Fruit fly (Drosophila melanogaster) whole organism, pupa: ENCODE measurements around the gene dls.

Experiments used
- CG10348 ChIP-seq: fragments of 200-800 bp; sonication (Bioruptor generic); IDR thresholded peaks from 2 replicates; pipeline ENCODE4 v1.3.6; 2022; ENCODE audit warnings: missing biosample characterization, missing genetic modification characterization
- CG12605 ChIP-seq: fragments of 200-800 bp; sonication (Bioruptor generic); IDR thresholded peaks from 2 replicates; pipeline ENCODE4 v1.3.6; 2022; ENCODE audit warnings: missing biosample characterization, missing genetic modification characterization
- CG13204 ChIP-seq: fragments of 200-800 bp; sonication (Bioruptor generic); optimal IDR thresholded peaks from 2 replicates; lab custom pipeline; 2018; ENCODE audit warnings: missing biosample characterization, mild to moderate bottlenecking, missing genetic modification characterization, moderate library complexity
- CG14655 ChIP-seq: fragments of 200-800 bp; sonication (Bioruptor generic); optimal IDR thresholded peaks from 3 replicates; lab custom pipeline; 2017; ENCODE audit warnings: mild to moderate bottlenecking, missing biosample characterization, missing genetic modification reagents, missing genetic modification characterization
- CG15710 ChIP-seq: fragments of 200-800 bp; sonication (Bioruptor generic); optimal IDR thresholded peaks from 2 replicates; lab custom pipeline; 2018; ENCODE audit warnings: missing biosample characterization, mild to moderate bottlenecking, missing genetic modification characterization, moderate library complexity
- CG17806 ChIP-seq: fragments of 200-800 bp; sonication (Bioruptor generic); optimal IDR thresholded peaks from 2 replicates; lab custom pipeline; 2018; ENCODE audit warnings: missing biosample characterization, mild to moderate bottlenecking, missing genetic modification characterization, moderate library complexity
- CG32121 ChIP-seq: fragments of 200-800 bp; sonication (Bioruptor generic); IDR thresholded peaks from 2 replicates; pipeline ENCODE4 v1.3.6; 2022; ENCODE audit warnings: missing biosample characterization, missing genetic modification characterization
- CG34367 ChIP-seq: fragments of 200-800 bp; sonication (Bioruptor generic); optimal IDR thresholded peaks from 2 replicates; lab custom pipeline; 2018; ENCODE audit warnings: missing biosample characterization, mild to moderate bottlenecking, missing genetic modification characterization
- CG4496 ChIP-seq: fragments of 200-800 bp; sonication (Bioruptor generic); IDR thresholded peaks from 3 replicates; pipeline ENCODE4 v1.3.6; 2022; ENCODE audit warnings: missing biosample characterization, missing genetic modification characterization
- CG8159 ChIP-seq: fragments of 200-800 bp; sonication (Bioruptor generic); optimal IDR thresholded peaks from 3 replicates; lab custom pipeline; 2018; ENCODE audit warnings: missing biosample characterization, mild to moderate bottlenecking, missing genetic modification characterization, moderate library complexity
- CG8301 ChIP-seq: fragments of 200-800 bp; sonication (Bioruptor generic); optimal IDR thresholded peaks from 2 replicates; lab custom pipeline; 2018; ENCODE audit warnings: missing biosample characterization, mild to moderate bottlenecking, missing genetic modification characterization
- CG9948 ChIP-seq: fragments of 200-800 bp; sonication (Bioruptor generic); optimal IDR thresholded peaks from 2 replicates; lab custom pipeline; 2018; ENCODE audit warnings: missing biosample characterization, mild to moderate bottlenecking, missing genetic modification characterization, moderate library complexity
- D1 ChIP-seq: fragments of 200-800 bp; sonication (Bioruptor generic); optimal IDR thresholded peaks from 2 replicates; lab custom pipeline; 2018; ENCODE audit warnings: missing biosample characterization, mild to moderate bottlenecking, missing genetic modification characterization, moderate library complexity
- EcR ChIP-seq: fragments of 200-800 bp; sonication (Bioruptor generic); optimal IDR thresholded peaks from 3 replicates; lab custom pipeline; 2019; ENCODE audit warnings: missing biosample characterization, missing genetic modification characterization, mild to moderate bottlenecking, moderate library complexity, missing genetic modification reagents
- Ets98B ChIP-seq: fragments of 200-800 bp; sonication (Bioruptor generic); IDR thresholded peaks from 2 replicates; pipeline ENCODE4 v1.3.6; 2022; ENCODE audit warnings: missing biosample characterization, missing genetic modification characterization
- Pif1A ChIP-seq: fragments of 200-800 bp; sonication (Bioruptor generic); optimal IDR thresholded peaks from 3 replicates; lab custom pipeline; 2016; ENCODE audit warnings: missing biosample characterization, missing genetic modification characterization
- Pif1B ChIP-seq: fragments of 200-800 bp; sonication (Bioruptor generic); optimal IDR thresholded peaks from 3 replicates; lab custom pipeline; 2016; ENCODE audit warnings: missing biosample characterization, missing genetic modification characterization
- Snoo ChIP-seq: fragments of 200-800 bp; sonication (Bioruptor generic); optimal IDR thresholded peaks from 3 replicates; lab custom pipeline; 2017; ENCODE audit warnings: missing biosample characterization, mild to moderate bottlenecking, missing genetic modification characterization, inconsistent platforms
- fd96Ca ChIP-seq: fragments of 200-800 bp; sonication (Bioruptor generic); IDR thresholded peaks from 3 replicates; pipeline ENCODE4 v1.3.6; 2022; ENCODE audit warnings: missing biosample characterization, missing genetic modification characterization
- gl ChIP-seq: fragments of 200-800 bp; sonication (Bioruptor generic); optimal IDR thresholded peaks from 2 replicates; lab custom pipeline; 2018; ENCODE audit warnings: missing biosample characterization, mild to moderate bottlenecking, missing genetic modification characterization
- rn ChIP-seq: fragments of 200-800 bp; sonication (Bioruptor generic); IDR thresholded peaks from 2 replicates; pipeline ENCODE4 v1.3.6; 2022; ENCODE audit warnings: missing biosample characterization, missing genetic modification characterization

Gene dls

dm6 chr3L:16201028-16201427 is at the start of gene dls:
dls (plus strand) TSS chr3L:16201328.
- no peak for TF ChIP-seq D1 (tag; lab: Kevin White, UChicago)
- TF ChIP-seq Snoo (tag; lab: Kevin White, UChicago): no peak
- no peak for TF ChIP-seq CG9948 (tag; lab: Kevin White, UChicago)
- no peak for TF ChIP-seq CG17806
- TF ChIP-seq Ets98B (GFP tag; lab: Robert Waterston, UW): no peak
- no peak for TF ChIP-seq CG34367 (tag; lab: Kevin White, UChicago)
- TF ChIP-seq fd96Ca (GFP tag; lab: Robert Waterston, UW): no peak
- TF ChIP-seq CG8159: no peak
- TF ChIP-seq gl (tag; lab: Kevin White, UChicago): no peak
- TF ChIP-seq CG12605 (GFP tag; lab: Robert Waterston, UW): no peak
- TF ChIP-seq EcR: no peak
- no peak for TF ChIP-seq CG10348 (GFP tag; lab: Robert Waterston, UW)

DNA sequence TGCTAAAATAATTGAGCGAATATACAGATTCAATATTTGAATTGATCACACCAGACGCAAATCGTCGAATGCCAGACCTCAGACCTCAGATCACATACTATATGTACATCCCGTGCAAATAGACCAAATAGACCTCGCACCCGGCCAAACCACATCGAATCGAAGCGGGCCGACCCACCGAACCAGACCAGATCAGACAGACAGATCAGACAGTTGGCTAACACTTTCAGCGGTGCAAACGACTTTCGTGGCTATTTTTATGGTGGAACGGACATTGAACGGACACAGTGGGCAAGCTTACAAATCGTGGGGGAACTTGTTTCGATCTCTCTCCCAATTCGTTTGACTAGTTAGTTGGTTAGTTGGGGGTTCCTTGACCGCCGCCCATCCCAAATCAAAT is 49.4 kb upstream of the dls start:
- TF ChIP-seq CG12605 (GFP tag; lab: Robert Waterston, UW): no peak
- 0 out of 3 replicates have a peak, but pooled peaks have one; percentile 20 for TF ChIP-seq CG4496 (GFP tag; lab: Robert Waterston, UW)
- peak; percentile 39; the same call in 1 of the 2 replicates for TF ChIP-seq Ets98B (GFP tag; lab: Robert Waterston, UW)
- no peak for TF ChIP-seq CG34367 (tag; lab: Kevin White, UChicago)
- no peak for TF ChIP-seq CG8159
- TF ChIP-seq gl (tag; lab: Kevin White, UChicago): no peak

DNA sequence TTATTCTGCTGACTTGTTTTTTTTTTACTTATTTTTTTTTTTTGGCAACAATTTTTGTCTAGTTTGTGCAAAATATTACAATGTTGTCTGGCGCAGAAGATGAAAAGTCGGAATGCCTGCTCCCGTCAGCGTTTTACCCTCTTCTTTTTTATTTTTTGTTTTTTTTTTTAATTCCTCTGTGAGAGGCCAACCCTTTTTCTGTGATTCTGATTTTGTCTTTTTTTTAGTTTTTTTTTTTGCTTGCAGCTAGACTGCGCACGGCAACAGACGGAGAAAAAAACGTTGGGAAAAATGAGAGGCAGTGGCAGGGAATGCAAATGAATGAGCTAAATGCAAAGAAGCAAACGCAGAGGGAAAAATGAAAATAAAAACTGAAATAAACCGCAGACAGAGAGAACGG is 48.0 kb upstream of the dls start:
- peak; percentile 43 for TF ChIP-seq CG13204 (GFP tag; lab: Kevin White, UChicago)
- no peak; the same call in none of the 2 replicates for TF ChIP-seq CG12605 (GFP tag; lab: Robert Waterston, UW)
- TF ChIP-seq CG4496 (GFP tag; lab: Robert Waterston, UW): peak; percentile 74
- TF ChIP-seq CG34367 (tag; lab: Kevin White, UChicago): no peak
- peak; percentile 46 for TF ChIP-seq gl (tag; lab: Kevin White, UChicago)
- peak; percentile 64 for TF ChIP-seq CG32121 (GFP tag; lab: Robert Waterston, UW)
- TF ChIP-seq CG14655: peak; percentile 34
- TF ChIP-seq rn: 0 out of 2 replicates have a peak, but pooled peaks have one; percentile 23
- TF ChIP-seq CG15710: peak; percentile 24
- TF ChIP-seq CG8159: peak; percentile 6
- peak; percentile 62 for TF ChIP-seq Pif1A (GFP tag; lab: Kevin White, UChicago)
- peak; percentile 55 for TF ChIP-seq Pif1B (GFP tag; lab: Kevin White, UChicago)
- TF ChIP-seq CG9948 (tag; lab: Kevin White, UChicago): no peak
- TF ChIP-seq Ets98B (GFP tag; lab: Robert Waterston, UW): peak; percentile 56
- TF ChIP-seq, all 21 proteins: peak for 11

DNA sequence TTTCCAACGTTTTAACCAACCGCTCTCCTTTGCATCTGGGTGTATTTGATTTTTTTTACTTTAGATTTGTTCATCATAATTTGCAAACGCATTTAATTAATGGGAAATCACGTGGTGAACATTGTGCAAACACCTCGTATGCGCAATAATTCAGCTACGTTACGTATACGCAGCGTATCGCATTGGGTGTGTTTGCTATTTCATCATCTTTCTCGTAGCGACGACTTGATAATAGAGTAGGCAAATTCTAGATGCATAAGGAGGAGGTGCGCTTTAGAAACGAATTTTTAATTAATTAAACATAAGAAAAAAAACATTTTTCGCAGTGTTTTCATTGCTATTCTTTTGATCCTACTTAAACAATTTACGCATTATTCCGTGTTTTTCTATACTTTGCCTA is 47.5 kb upstream of the dls start:
- TF ChIP-seq CG13204 (GFP tag; lab: Kevin White, UChicago) (no peak), Pif1B (GFP tag; lab: Kevin White, UChicago) (no peak), CG17806 (no peak), Snoo (tag; lab: Kevin White, UChicago) (no peak), Pif1A (GFP tag; lab: Kevin White, UChicago) (no peak), fd96Ca (GFP tag; lab: Robert Waterston, UW) (no peak), CG15710 (no peak), EcR (peak; percentile 3), CG8301 (tag; lab: Kevin White, UChicago) (no peak), CG9948 (tag; lab: Kevin White, UChicago) (no peak), CG8159 (no peak), rn (no peak), Ets98B (GFP tag; lab: Robert Waterston, UW) (no peak), CG12605 (GFP tag; lab: Robert Waterston, UW) (no peak), CG4496 (GFP tag; lab: Robert Waterston, UW) (0 out of 3 replicates have a peak, but pooled peaks have one; percentile 8)

DNA sequence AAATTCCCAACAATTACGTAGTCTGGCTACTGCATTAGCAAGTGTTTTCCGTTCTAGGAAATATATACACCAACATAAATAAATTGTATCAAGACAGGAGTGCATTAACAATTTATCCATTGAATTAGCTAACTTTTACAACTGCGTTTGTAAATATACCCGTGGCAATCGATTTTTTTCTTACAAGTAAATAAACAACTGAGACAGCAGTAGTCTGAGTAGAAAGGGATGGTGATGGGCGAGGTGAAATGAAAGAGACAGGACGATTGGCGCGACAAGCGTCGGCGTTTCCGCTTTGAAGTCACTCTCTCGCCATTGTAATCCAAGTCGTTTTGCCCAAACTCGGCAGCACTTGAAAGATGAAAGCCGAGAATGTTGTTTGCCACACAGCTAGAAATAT is 45.6 kb upstream of the dls start:
- 0 out of 3 replicates have a peak, but pooled peaks have one; percentile 46 for TF ChIP-seq CG4496 (GFP tag; lab: Robert Waterston, UW)
- TF ChIP-seq CG10348 (GFP tag; lab: Robert Waterston, UW): no peak
- no peak for TF ChIP-seq rn

DNA sequence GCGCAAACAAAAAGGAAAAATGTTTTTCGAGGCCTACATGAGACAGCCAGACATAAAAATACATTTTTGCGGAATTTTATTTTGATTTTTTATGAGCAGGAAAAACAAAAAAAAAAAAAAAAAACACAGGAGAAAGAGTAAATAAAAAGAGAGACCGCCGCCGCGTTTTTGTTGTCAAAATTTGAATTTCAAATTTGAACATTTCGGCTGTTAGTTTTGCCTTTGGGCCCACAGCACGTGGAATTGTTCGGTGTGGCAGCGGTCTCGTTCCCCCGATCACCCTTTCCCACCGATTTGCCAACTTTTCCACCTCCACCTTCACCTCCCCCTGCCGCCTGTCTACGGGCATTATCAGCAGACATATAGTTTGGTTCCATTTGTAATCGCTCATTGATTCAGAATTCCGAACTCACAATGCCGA is 44.3 kb upstream of the dls start:
- TF ChIP-seq Ets98B (GFP tag; lab: Robert Waterston, UW) (peak; percentile 52; the same call in 1 of the 2 replicates), D1 (tag; lab: Kevin White, UChicago) (no peak), CG4496 (GFP tag; lab: Robert Waterston, UW) (peak; percentile 37; the same call in 1 of the 3 replicates)
